ENCODE assay signal across 1 fruit fly cellular context in genomic region chr2L:7396962-7397361, dm6.
TF ChIP-seq lines count a peak whose summit lies in the region.

No protein-coding gene starts in this region.

TF ChIP-seq in whole organism, embryonic, 481 proteins besides CTCF, POLR2A, EP300 and RAD21 (continued from another document and continues in another):
- TF ChIP-seq Tbp (GFP tag; optimal IDR thresholded peaks at IDR 0.05; lab: Kevin White, UChicago) (no peak), CG14667 (GFP tag; IDR thresholded peaks at IDR 0.05; lab: Robert Waterston, UW) (peak; percentile 75), exex (tag; optimal IDR thresholded peaks at IDR 0.05; lab: Kevin White, UChicago) (no peak), tx (GFP tag; optimal IDR thresholded peaks at IDR 0.05; lab: Kevin White, UChicago) (no peak), Dp (GFP tag; optimal IDR thresholded peaks at IDR 0.05; lab: Kevin White, UChicago) (no peak), CG30431 (GFP tag; optimal IDR thresholded peaks at IDR 0.05; lab: Kevin White, UChicago) (peak; percentile 5), CG30020 (tag; optimal IDR thresholded peaks at IDR 0.05; lab: Kevin White, UChicago) (no peak), nau (GFP tag; optimal IDR thresholded peaks at IDR 0.05; lab: Kevin White, UChicago) (peak; percentile 13), CG7839 (tag; optimal IDR thresholded peaks at IDR 0.05; lab: Kevin White, UChicago) (peak; percentile 74), tna (GFP tag; IDR thresholded peaks at IDR 0.05; lab: Robert Waterston, UW; ENCODE audit: partially characterized antibody) (no peak), CG12071 (GFP tag; optimal IDR thresholded peaks at IDR 0.05; lab: Kevin White, UChicago) (peak; percentile 42), CG12391 (tag; optimal IDR thresholded peaks at IDR 0.05; lab: Kevin White, UChicago) (peak; percentile 64), CG13287 (GFP tag; IDR thresholded peaks at IDR 0.05; lab: Robert Waterston, UW; ENCODE audit: partially characterized antibody) (no peak), ranshi (GFP tag; IDR thresholded peaks at IDR 0.05; lab: Robert Waterston, UW) (peak; percentile 48; the same call in 1 of the 2 replicates), ham (GFP tag; IDR thresholded peaks at IDR 0.05; lab: Robert Waterston, UW) (no peak), ewg (GFP tag; optimal IDR thresholded peaks at IDR 0.05; lab: Kevin White, UChicago) (peak; percentile 42), CG17361 (GFP tag; IDR thresholded peaks at IDR 0.05; lab: Robert Waterston, UW) (peak; percentile 59), NFAT (GFP tag; IDR thresholded peaks at IDR 0.05; lab: Robert Waterston, UW) (peak; percentile 51; the same call in 1 of the 2 replicates), CG34422 (GFP tag; IDR thresholded peaks at IDR 0.05; lab: Robert Waterston, UW) (peak; percentile 77; the same call in 1 of the 3 replicates), cad (GFP tag; optimal IDR thresholded peaks at IDR 0.05; lab: Kevin White, UChicago) (no peak), Camta (GFP tag; optimal IDR thresholded peaks at IDR 0.05; lab: Kevin White, UChicago) (peak; percentile 55), CG4854 (GFP tag; optimal IDR thresholded peaks at IDR 0.05; lab: Kevin White, UChicago) (peak; percentile 31), danr (GFP tag; IDR thresholded peaks at IDR 0.05; lab: Robert Waterston, UW) (peak; percentile 51; the same call in 1 of the 2 replicates), Hmx (GFP tag; optimal IDR thresholded peaks at IDR 0.05; lab: Kevin White, UChicago) (no peak), ATbp (GFP tag; optimal IDR thresholded peaks at IDR 0.05; lab: Kevin White, UChicago) (peak; percentile 50), CG9797 (GFP tag; optimal IDR thresholded peaks at IDR 0.05; lab: Kevin White, UChicago) (no peak), kah (GFP tag; optimal IDR thresholded peaks at IDR 0.05; lab: Kevin White, UChicago) (no peak), sna (GFP tag; IDR thresholded peaks at IDR 0.05; lab: Robert Waterston, UW; ENCODE audit: partially characterized antibody) (no peak), CG10366 (GFP tag; IDR thresholded peaks at IDR 0.05; lab: Robert Waterston, UW) (peak; percentile 69), CG18764 (GFP tag; optimal IDR thresholded peaks at IDR 0.05; lab: Kevin White, UChicago) (peak; percentile 12), CG1602 (GFP tag; optimal IDR thresholded peaks at IDR 0.05; lab: Kevin White, UChicago) (peak; percentile 42), HLHmδ (GFP tag; optimal IDR thresholded peaks at IDR 0.05; lab: Kevin White, UChicago) (no peak), kay (GFP tag; optimal IDR thresholded peaks at IDR 0.05; lab: Kevin White, UChicago) (peak; percentile 51), Rx (GFP tag; IDR thresholded peaks at IDR 0.05; lab: Robert Waterston, UW) (peak; percentile 73), ERR (GFP tag; optimal IDR thresholded peaks at IDR 0.05; lab: Kevin White, UChicago) (no peak), repo (GFP tag; optimal IDR thresholded peaks at IDR 0.05; lab: Kevin White, UChicago) (no peak), jing (GFP tag; optimal IDR thresholded peaks at IDR 0.05; lab: Kevin White, UChicago) (no peak), CG12744 (GFP tag; optimal IDR thresholded peaks at IDR 0.05; lab: Kevin White, UChicago) (peak; percentile 51), CG18619 (GFP tag; optimal IDR thresholded peaks at IDR 0.05; lab: Kevin White, UChicago) (no peak), Max (GFP tag; optimal IDR thresholded peaks at IDR 0.05; lab: Kevin White, UChicago) (no peak), caup (GFP tag; optimal IDR thresholded peaks at IDR 0.05; lab: Kevin White, UChicago; ENCODE audit: severe bottlenecking) (peak; percentile 61), row (GFP tag; IDR thresholded peaks at IDR 0.05; lab: Robert Waterston, UW) (peak; percentile 80), CG18011 (GFP tag; optimal IDR thresholded peaks at IDR 0.05; lab: Kevin White, UChicago) (peak; percentile 22), CG5245 (GFP tag; optimal IDR thresholded peaks at IDR 0.05; lab: Kevin White, UChicago) (no peak), run (tag; optimal IDR thresholded peaks at IDR 0.05; lab: Kevin White, UChicago) (peak; percentile 60), HLH54F (GFP tag; optimal IDR thresholded peaks at IDR 0.05; lab: Kevin White, UChicago) (peak; percentile 47), seq (GFP tag; IDR thresholded peaks at IDR 0.05; lab: Robert Waterston, UW) (peak; percentile 58), CG4424 (GFP tag; optimal IDR thresholded peaks at IDR 0.05; lab: Kevin White, UChicago) (peak; percentile 53), odd (GFP tag; optimal IDR thresholded peaks at IDR 0.05; lab: Kevin White, UChicago) (peak; percentile 18), tap (tag; optimal IDR thresholded peaks at IDR 0.05; lab: Kevin White, UChicago) (peak; percentile 56), Lim3 (GFP tag; IDR thresholded peaks at IDR 0.05; lab: Robert Waterston, UW) (no peak), CG18476 (GFP tag; optimal IDR thresholded peaks at IDR 0.05; lab: Kevin White, UChicago) (peak; percentile 1), E2f2 (GFP tag; IDR thresholded peaks at IDR 0.05; lab: Robert Waterston, UW) (peak; percentile 47), CG2678 (tag; optimal IDR thresholded peaks at IDR 0.05; lab: Kevin White, UChicago) (peak; percentile 80), CG6854 (GFP tag; optimal IDR thresholded peaks at IDR 0.05; lab: Kevin White, UChicago) (peak; percentile 29), Doc3 (GFP tag; IDR thresholded peaks at IDR 0.05; lab: Robert Waterston, UW; ENCODE audit: partially characterized antibody) (no peak), Ssrp (tag; optimal IDR thresholded peaks at IDR 0.05; lab: Kevin White, UChicago) (peak; percentile 52), lilli (GFP tag; optimal IDR thresholded peaks at IDR 0.05; lab: Kevin White, UChicago) (peak; percentile 73), unpg (GFP tag; optimal IDR thresholded peaks at IDR 0.05; lab: Kevin White, UChicago) (peak; percentile 55), so (GFP tag; IDR thresholded peaks at IDR 0.05; lab: Robert Waterston, UW) (peak; percentile 69; the same call in 2 of the 3 replicates), CG14050 (GFP tag; IDR thresholded peaks at IDR 0.05; lab: Robert Waterston, UW) (peak; percentile 60; the same call in 2 of the 3 replicates), z (GFP tag; IDR thresholded peaks at IDR 0.05; lab: Robert Waterston, UW) (no peak), NC2α (GFP tag; optimal IDR thresholded peaks at IDR 0.05; lab: Kevin White, UChicago) (no peak), Dad (GFP tag; optimal IDR thresholded peaks at IDR 0.05; lab: Kevin White, UChicago) (peak; percentile 3), Dref (GFP tag; IDR thresholded peaks at IDR 0.05; lab: Robert Waterston, UW) (no peak), bcd (GFP tag; optimal IDR thresholded peaks at IDR 0.05; lab: Kevin White, UChicago) (peak; percentile 59), ab (GFP tag; optimal IDR thresholded peaks at IDR 0.05; lab: Kevin White, UChicago) (no peak), btn (GFP tag; optimal IDR thresholded peaks at IDR 0.05; lab: Kevin White, UChicago) (no peak), chm (GFP tag; IDR thresholded peaks at IDR 0.05; lab: Robert Waterston, UW) (peak; percentile 56; the same call in 1 of the 2 replicates), CG13894 (tag; optimal IDR thresholded peaks at IDR 0.05; lab: Kevin White, UChicago) (peak; percentile 40), br (optimal IDR thresholded peaks at IDR 0.05; lab: Kevin White, UChicago) (no peak), CG2712 (tag; optimal IDR thresholded peaks at IDR 0.05; lab: Kevin White, UChicago) (peak; percentile 74), CG4707 (GFP tag; optimal IDR thresholded peaks at IDR 0.05; lab: Kevin White, UChicago) (no peak), CG10147 (GFP tag; optimal IDR thresholded peaks at IDR 0.05; lab: Kevin White, UChicago) (peak; percentile 51), ttk (GFP tag; IDR thresholded peaks at IDR 0.05; lab: Robert Waterston, UW) (peak; percentile 63), Hmr (GFP tag; optimal IDR thresholded peaks at IDR 0.05; lab: Kevin White, UChicago) (peak; percentile 66), Hsf (GFP tag; optimal IDR thresholded peaks at IDR 0.05; lab: Kevin White, UChicago) (peak; percentile 41), CG10321 (GFP tag; IDR thresholded peaks at IDR 0.05; lab: Robert Waterston, UW) (0 out of 2 replicates have a peak, but pooled peaks have one; percentile 20), CG2199 (GFP tag; IDR thresholded peaks at IDR 0.05; lab: Robert Waterston, UW) (no peak), Bgb (GFP tag; IDR thresholded peaks at IDR 0.05; lab: Robert Waterston, UW; ENCODE audit: partially characterized antibody) (no peak), usp (GFP tag; optimal IDR thresholded peaks at IDR 0.05; lab: Kevin White, UChicago) (no peak), Spps (tag; optimal IDR thresholded peaks at IDR 0.05; lab: Kevin White, UChicago) (no peak), pnt (GFP tag; optimal IDR thresholded peaks at IDR 0.05; lab: Kevin White, UChicago) (peak; percentile 50), CG2120 (GFP tag; optimal IDR thresholded peaks at IDR 0.05; lab: Kevin White, UChicago) (peak; percentile 79), croc (GFP tag; conservative IDR thresholded peaks at IDR 0.05; lab: Robert Waterston, UW) (peak; percentile 51), mld (GFP tag; IDR thresholded peaks at IDR 0.05; lab: Robert Waterston, UW; ENCODE audit: partially characterized antibody) (no peak), CG6254 (GFP tag; optimal IDR thresholded peaks at IDR 0.05; lab: Kevin White, UChicago) (peak; percentile 38), CG9932 (GFP tag; IDR thresholded peaks at IDR 0.05; lab: Robert Waterston, UW) (peak; percentile 60), CG9609 (GFP tag; optimal IDR thresholded peaks at IDR 0.05; lab: Kevin White, UChicago) (no peak), CG10543 (GFP tag; optimal IDR thresholded peaks at IDR 0.05; lab: Kevin White, UChicago) (no peak), CG11723 (GFP tag; optimal IDR thresholded peaks at IDR 0.05; lab: Kevin White, UChicago) (peak; percentile 3), CG3065 (GFP tag; optimal IDR thresholded peaks at IDR 0.05; lab: Kevin White, UChicago) (no peak), CG12219 (GFP tag; optimal IDR thresholded peaks at IDR 0.05; lab: Kevin White, UChicago) (peak; percentile 65), Nf-YB (GFP tag; optimal IDR thresholded peaks at IDR 0.05; lab: Kevin White, UChicago) (peak; percentile 16), CG10274 (GFP tag; optimal IDR thresholded peaks at IDR 0.05; lab: Kevin White, UChicago) (peak; percentile 51), CG15011 (GFP tag; optimal IDR thresholded peaks at IDR 0.05; lab: Kevin White, UChicago) (peak; percentile 18), CG7357 (GFP tag; IDR thresholded peaks at IDR 0.05; lab: Robert Waterston, UW) (peak; percentile 65; the same call in 2 of the 3 replicates), D19B (GFP tag; optimal IDR thresholded peaks at IDR 0.05; lab: Kevin White, UChicago) (peak; percentile 63), Gug (GFP tag; IDR thresholded peaks at IDR 0.05; lab: Robert Waterston, UW) (peak; percentile 78), CG12299 (tag; optimal IDR thresholded peaks at IDR 0.05; lab: Kevin White, UChicago) (peak; percentile 26), bsh (GFP tag; optimal IDR thresholded peaks at IDR 0.05; lab: Kevin White, UChicago) (peak in 1 of 2 experiments; percentile 77), CG5953 (GFP tag; IDR thresholded peaks at IDR 0.05; lab: Robert Waterston, UW) (peak; percentile 54), luna (GFP tag; optimal IDR thresholded peaks at IDR 0.05; lab: Kevin White, UChicago) (no peak), MESR4 (GFP tag; optimal IDR thresholded peaks at IDR 0.05; lab: Kevin White, UChicago) (no peak), Ada2b (GFP tag; IDR thresholded peaks at IDR 0.05; lab: Robert Waterston, UW) (peak; percentile 79; the same call in 1 of the 2 replicates), Abd-B (GFP tag; optimal IDR thresholded peaks at IDR 0.05; lab: Kevin White, UChicago) (peak; percentile 73), NfI (GFP tag; optimal IDR thresholded peaks at IDR 0.05; lab: Kevin White, UChicago) (peak; percentile 46), tio (GFP tag; optimal IDR thresholded peaks at IDR 0.05; lab: Kevin White, UChicago) (peak; percentile 51), ap (GFP tag; IDR thresholded peaks at IDR 0.05; lab: Robert Waterston, UW) (peak; percentile 39), eve (GFP tag; optimal IDR thresholded peaks at IDR 0.05; lab: Kevin White, UChicago) (no peak), H2.0 (GFP tag; IDR thresholded peaks at IDR 0.05; lab: Robert Waterston, UW) (peak; percentile 75), B-H2 (GFP tag; optimal IDR thresholded peaks at IDR 0.05; lab: Kevin White, UChicago) (no peak), Sox100B (GFP tag; optimal IDR thresholded peaks at IDR 0.05; lab: Kevin White, UChicago) (peak; percentile 52), grau (tag; optimal IDR thresholded peaks at IDR 0.05; lab: Kevin White, UChicago) (peak; percentile 62), CG31224 (GFP tag; IDR thresholded peaks at IDR 0.05; lab: Robert Waterston, UW) (peak; percentile 44; the same call in 1 of the 2 replicates), unc-4 (GFP tag; IDR thresholded peaks at IDR 0.05; lab: Robert Waterston, UW; ENCODE audit: partially characterized antibody) (no peak), gt (GFP tag; IDR thresholded peaks at IDR 0.05; lab: Robert Waterston, UW) (no peak), Oli (tag; optimal IDR thresholded peaks at IDR 0.05; lab: Kevin White, UChicago) (peak; percentile 71), ase (GFP tag; IDR thresholded peaks at IDR 0.05; lab: Robert Waterston, UW) (peak; percentile 73; the same call in 1 of the 3 replicates), inv (GFP tag; IDR thresholded peaks at IDR 0.05; lab: Robert Waterston, UW; ENCODE audit: partially characterized antibody) (no peak), Mrtf (GFP tag; IDR thresholded peaks at IDR 0.05; lab: Robert Waterston, UW) (peak; percentile 47; the same call in 1 of the 3 replicates), esg (GFP tag; conservative IDR thresholded peaks at IDR 0.05; lab: Robert Waterston, UW) (peak; percentile 51), tgo (GFP tag; IDR thresholded peaks at IDR 0.05; lab: Robert Waterston, UW) (peak; percentile 82), CG11085 (GFP tag; IDR thresholded peaks at IDR 0.05; lab: Robert Waterston, UW) (peak; percentile 65), CG17829 (tag; optimal IDR thresholded peaks at IDR 0.05; lab: Kevin White, UChicago) (peak; percentile 46), sc (optimal IDR thresholded peaks at IDR 0.05; lab: Kevin White, UChicago) (no peak), sc (GFP tag; optimal IDR thresholded peaks at IDR 0.05; lab: Kevin White, UChicago) (peak; percentile 6), CG16863 (GFP tag; optimal IDR thresholded peaks at IDR 0.05; lab: Kevin White, UChicago) (no peak), CG6791 (GFP tag; IDR thresholded peaks at IDR 0.05; lab: Robert Waterston, UW; ENCODE audit: partially characterized antibody) (no peak), CG33213 (GFP tag; optimal IDR thresholded peaks at IDR 0.05; lab: Kevin White, UChicago) (no peak), wor (GFP tag; IDR thresholded peaks at IDR 0.05; lab: Robert Waterston, UW) (peak; percentile 38; the same call in 1 of the 2 replicates)
